Worm (Caenorhabditis elegans) whole organism, late embryonic: ENCODE measurements around the gene algn-9.

Experiments
- C08G9.2 ChIP-seq: sonication (generic microtip); optimal IDR thresholded peaks from 2 replicates; lab custom pipeline; 2016; ENCODE audit warnings: mild to moderate bottlenecking, missing genetic modification characterization, moderate library complexity, missing compliant biosample characterization
- C38D4.7 ChIP-seq: fragments of 200-800 bp; sonication (Bioruptor generic); optimal IDR thresholded peaks from 2 replicates; lab custom pipeline; 2018; ENCODE audit warnings: mild to moderate bottlenecking, missing genetic modification characterization, moderate library complexity, missing compliant biosample characterization
- K09A11.1 ChIP-seq: sonication (generic microtip); optimal IDR thresholded peaks from 2 replicates; lab custom pipeline; 2017; ENCODE audit warnings: antibody characterized with exemption, mild to moderate bottlenecking, missing genetic modification characterization, missing compliant biosample characterization; ENCODE audit not compliant: insufficient read depth
- Y22D7AL.16 ChIP-seq: sonication (generic microtip); optimal IDR thresholded peaks from 2 replicates; lab custom pipeline; 2016; ENCODE audit warnings: missing genetic modification characterization, missing compliant biosample characterization
- ahr-1 ChIP-seq: sonication (generic microtip); optimal IDR thresholded peaks from 2 replicates; lab custom pipeline; 2016; ENCODE audit warnings: missing genetic modification characterization, missing compliant biosample characterization
- ceh-30 ChIP-seq: fragments of 150-350 bp; optimal IDR thresholded peaks from 2 replicates; lab custom pipeline; 2014; ENCODE audit warnings: missing biosample characterization, missing genetic modification characterization
- ceh-31 ChIP-seq: sonication (generic microtip); optimal IDR thresholded peaks from 2 replicates; lab custom pipeline; 2016; ENCODE audit warnings: missing genetic modification characterization, missing compliant biosample characterization
- ceh-45 ChIP-seq: fragments of 200-800 bp; sonication (Bioruptor generic); IDR thresholded peaks from 2 replicates; pipeline ENCODE4 v1.3.6; 2022; ENCODE audit warnings: missing genetic modification reagents, missing genetic modification characterization, missing compliant biosample characterization
- che-1 ChIP-seq: sonication (generic microtip); optimal IDR thresholded peaks from 2 replicates; lab custom pipeline; 2016; ENCODE audit warnings: mild to moderate bottlenecking, missing genetic modification characterization, missing compliant biosample characterization
- dmd-4 ChIP-seq: sonication (generic microtip); optimal IDR thresholded peaks from 2 replicates; lab custom pipeline; 2016; ENCODE audit warnings: borderline replicate concordance, missing genetic modification characterization, missing compliant biosample characterization
- elt-2 ChIP-seq: sonication (generic microtip); optimal IDR thresholded peaks from 2 replicates; lab custom pipeline; 2016; ENCODE audit warnings: missing genetic modification reagents, missing genetic modification characterization, missing compliant biosample characterization
- ets-4 ChIP-seq: sonication (generic microtip); optimal IDR thresholded peaks from 2 replicates; lab custom pipeline; 2016; ENCODE audit warnings: missing genetic modification characterization, missing compliant biosample characterization
- fax-1 ChIP-seq: sonication (generic microtip); optimal IDR thresholded peaks from 2 replicates; lab custom pipeline; 2016; ENCODE audit warnings: missing genotype, missing genetic modification characterization, missing compliant biosample characterization
- hlh-13 ChIP-seq: fragments of 200-800 bp; sonication (Bioruptor generic); optimal IDR thresholded peaks from 2 replicates; lab custom pipeline; 2018; ENCODE audit warnings: mild to moderate bottlenecking, missing genetic modification characterization, missing compliant biosample characterization
- hlh-15 ChIP-seq: sonication (generic microtip); optimal IDR thresholded peaks from 2 replicates; lab custom pipeline; 2016; ENCODE audit warnings: missing genetic modification characterization, missing compliant biosample characterization
- lim-6 ChIP-seq: sonication (generic microtip); optimal IDR thresholded peaks from 2 replicates; lab custom pipeline; 2016; ENCODE audit warnings: missing genetic modification characterization, missing compliant biosample characterization
- madf-2 ChIP-seq: sonication (generic microtip); optimal IDR thresholded peaks from 2 replicates; lab custom pipeline; 2017; ENCODE audit warnings: missing genetic modification characterization, missing compliant biosample characterization
- nfya-1 ChIP-seq: sonication (generic microtip); optimal IDR thresholded peaks from 2 replicates; lab custom pipeline; 2017; ENCODE audit warnings: missing genetic modification characterization, mild to moderate bottlenecking, missing compliant biosample characterization, antibody characterized with exemption, moderate library complexity
- nhr-11 ChIP-seq: fragments of 150-350 bp; optimal IDR thresholded peaks from 2 replicates; lab custom pipeline; 2014; ENCODE audit warnings: missing biosample characterization, missing genetic modification characterization
- nhr-232 ChIP-seq: sonication (generic microtip); optimal IDR thresholded peaks from 2 replicates; lab custom pipeline; 2016; ENCODE audit warnings: missing genetic modification characterization, missing compliant biosample characterization
- npax-4 ChIP-seq: sonication (generic microtip); optimal IDR thresholded peaks from 2 replicates; lab custom pipeline; 2016; ENCODE audit warnings: missing genetic modification characterization, missing compliant biosample characterization
- odd-2 ChIP-seq: sonication (generic microtip); optimal IDR thresholded peaks from 2 replicates; lab custom pipeline; 2017; ENCODE audit warnings: antibody characterized with exemption, mild to moderate bottlenecking, missing genetic modification characterization, missing compliant biosample characterization
- pat-9 ChIP-seq: fragments of 200-800 bp; sonication (Bioruptor generic); optimal IDR thresholded peaks from 2 replicates; lab custom pipeline; 2018; ENCODE audit warnings: mild to moderate bottlenecking, missing genetic modification characterization, moderate library complexity, missing compliant biosample characterization
- pax-1 ChIP-seq: fragments of 150-350 bp; optimal IDR thresholded peaks from 2 replicates; lab custom pipeline; 2014; ENCODE audit warnings: missing biosample characterization, missing genetic modification characterization
- pqm-1 ChIP-seq: sonication (generic microtip); optimal IDR thresholded peaks from 2 replicates; lab custom pipeline; 2016; ENCODE audit warnings: missing genetic modification characterization, missing compliant biosample characterization
- ref-2 ChIP-seq: sonication (generic microtip); optimal IDR thresholded peaks from 2 replicates; lab custom pipeline; 2016; ENCODE audit warnings: missing genetic modification characterization, missing compliant biosample characterization
- rnt-1 ChIP-seq: sonication (generic microtip); optimal IDR thresholded peaks from 2 replicates; lab custom pipeline; 2016; ENCODE audit warnings: missing genetic modification characterization, missing compliant biosample characterization
- sdc-2 ChIP-seq: sonication (generic microtip); optimal IDR thresholded peaks from 2 replicates; lab custom pipeline; 2016; ENCODE audit warnings: missing genotype, missing genetic modification characterization, missing compliant biosample characterization
- sox-4 ChIP-seq: sonication (generic microtip); optimal IDR thresholded peaks from 2 replicates; lab custom pipeline; 2017; ENCODE audit warnings: mild to moderate bottlenecking, missing genetic modification characterization, inconsistent platforms, missing compliant biosample characterization
- tbx-2 ChIP-seq: sonication (generic microtip); optimal IDR thresholded peaks from 2 replicates; lab custom pipeline; 2016; ENCODE audit warnings: missing genetic modification characterization, missing compliant biosample characterization
- tbx-7 ChIP-seq: sonication (generic microtip); optimal IDR thresholded peaks from 2 replicates; lab custom pipeline; 2016; ENCODE audit warnings: missing genotype, missing genetic modification characterization, missing compliant biosample characterization
- unc-42 ChIP-seq: sonication (generic microtip); optimal IDR thresholded peaks from 2 replicates; lab custom pipeline; 2016; ENCODE audit warnings: missing genotype, missing genetic modification characterization, missing compliant biosample characterization
- unc-55 ChIP-seq: sonication (generic microtip); optimal IDR thresholded peaks from 2 replicates; lab custom pipeline; 2017; ENCODE audit warnings: missing biosample characterization, missing genetic modification reagents, missing genetic modification characterization
- zip-5 ChIP-seq: sonication (generic microtip); optimal IDR thresholded peaks from 2 replicates; lab custom pipeline; 2016; ENCODE audit warnings: missing genetic modification characterization, missing compliant biosample characterization

algn-9 gene

DNA sequence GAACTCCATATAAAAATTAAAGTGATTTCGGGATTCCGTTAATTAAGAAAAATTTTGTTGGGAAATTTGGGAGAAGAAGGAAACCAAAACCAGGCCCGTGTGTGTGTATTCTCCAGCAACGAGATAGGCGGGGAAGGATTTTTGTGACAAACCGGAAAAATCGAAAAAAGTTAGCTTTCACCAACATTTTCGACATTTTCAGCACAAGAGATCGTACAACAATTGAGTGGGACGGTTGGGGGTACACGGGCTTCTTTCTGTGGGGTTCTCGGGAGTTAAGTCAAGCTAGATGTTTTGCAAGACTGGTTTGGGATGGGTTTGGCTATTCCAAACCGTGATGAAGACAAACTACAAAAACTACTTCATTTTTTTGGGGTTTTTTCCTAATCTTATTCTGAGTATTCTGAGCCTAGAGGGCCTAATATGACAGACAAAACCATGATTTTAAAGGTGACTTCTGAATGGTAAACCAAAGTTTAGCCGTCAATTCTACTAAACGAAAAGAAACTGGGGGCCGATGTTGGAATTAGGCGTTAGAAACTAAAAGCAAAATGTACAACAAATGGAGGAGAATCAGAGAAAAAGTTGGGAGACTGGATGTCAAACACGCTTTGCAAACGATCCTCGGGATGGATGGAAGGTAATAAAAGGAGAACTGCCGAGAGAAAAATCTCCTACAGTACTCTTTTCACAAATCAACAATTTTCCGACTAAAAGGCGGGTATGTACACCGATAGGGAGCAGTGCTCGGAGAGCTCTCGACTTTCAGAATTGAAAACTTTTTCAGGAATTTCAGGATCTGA, 41.3 kb upstream of the algn-9 start:
- TF ChIP-seq lim-6 (no peak), pat-9 (tag; lab: Kevin White, UChicago) (no peak), nhr-232 (tag; lab: Kevin White, UChicago) (no peak), hlh-13 (GFP tag; lab: Kevin White, UChicago) (no peak), madf-2 (tag; lab: Kevin White, UChicago) (no peak), unc-42 (tag; lab: Kevin White, UChicago) (no peak), unc-55 (GFP tag; lab: Kevin White, UChicago) (no peak), K09A11.1 (no peak), ceh-31 (tag; lab: Kevin White, UChicago) (no peak), ceh-45 (GFP tag; lab: Robert Waterston, UW) (no peak), sdc-2 (tag; lab: Kevin White, UChicago) (no peak), ets-4 (tag; lab: Kevin White, UChicago) (no peak), pqm-1 (no peak), nfya-1 (tag; lab: Kevin White, UChicago) (no peak), hlh-15 (tag; lab: Kevin White, UChicago) (no peak), C08G9.2 (tag; lab: Kevin White, UChicago) (no peak), elt-2 (tag; lab: Kevin White, UChicago) (no peak)

DNA sequence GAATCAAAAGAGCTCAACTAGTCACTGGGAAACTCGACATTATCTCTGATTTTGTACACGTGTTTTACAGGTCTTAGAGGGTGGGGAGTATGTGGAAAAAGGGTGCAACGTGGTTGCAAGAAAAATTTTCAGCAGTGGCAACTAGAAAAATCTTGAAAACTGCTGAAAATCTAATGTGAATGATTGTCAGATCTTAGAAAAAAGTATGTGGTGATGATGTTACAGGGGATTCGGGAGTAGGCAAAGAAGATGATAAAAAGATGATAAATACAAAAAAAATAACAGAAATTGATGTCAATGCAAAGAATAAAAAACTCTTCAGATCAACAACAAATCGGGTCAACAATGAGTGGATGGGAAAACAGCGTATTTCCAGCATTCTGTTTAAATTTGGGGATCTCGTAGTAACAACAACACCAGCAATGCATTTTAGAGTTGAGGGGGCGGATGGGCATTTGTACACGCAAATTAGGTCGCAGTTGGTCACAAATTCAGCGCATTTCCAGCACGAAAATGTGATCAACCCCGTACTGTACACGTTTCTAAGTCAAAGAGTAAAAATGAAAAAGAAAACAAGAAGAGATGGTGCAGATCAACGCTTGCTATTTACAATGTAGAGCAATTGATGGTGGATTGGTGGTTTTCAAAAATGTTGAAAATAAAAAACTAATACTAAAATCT, 40.5 kb upstream of the algn-9 start:
- TF ChIP-seq odd-2 (tag; lab: Kevin White, UChicago): no peak
- no peak for TF ChIP-seq tbx-7
- no peak for TF ChIP-seq zip-5
- TF ChIP-seq dmd-4 (tag; lab: Kevin White, UChicago): no peak
- TF ChIP-seq C38D4.7 (GFP tag; lab: Kevin White, UChicago): no peak
- peak; percentile 1 for TF ChIP-seq nhr-11 (tag; lab: Kevin White, UChicago)
- TF ChIP-seq che-1 (tag; lab: Kevin White, UChicago): no peak

DNA sequence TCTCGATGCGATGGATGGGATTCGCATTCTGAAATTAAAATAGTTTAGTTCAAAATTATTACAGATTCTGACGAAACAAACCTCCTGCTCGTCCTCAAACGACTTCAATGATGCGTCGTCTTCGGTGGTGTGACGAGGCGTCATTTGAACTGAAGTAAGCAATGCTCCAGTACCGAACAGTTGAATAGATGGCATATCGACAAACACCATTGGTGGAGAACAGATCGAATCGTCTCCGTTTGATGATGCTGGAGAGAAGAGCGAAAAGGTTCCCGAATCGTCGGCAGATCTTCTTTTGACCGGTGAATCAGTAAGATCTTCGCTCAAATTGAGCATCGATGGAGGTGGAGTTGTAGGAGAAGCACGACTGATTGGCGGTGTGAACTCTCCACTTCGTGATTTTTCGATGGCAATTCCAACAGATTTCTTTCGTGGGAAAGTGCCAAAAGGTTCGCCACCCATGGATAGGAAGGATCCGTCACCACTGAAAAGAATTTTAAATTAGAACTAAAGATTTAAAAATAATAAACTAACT, 39.7 kb upstream of the algn-9 start:
- TF ChIP-seq unc-42 (tag; lab: Kevin White, UChicago) (no peak), ceh-30 (tag; lab: Kevin White, UChicago) (no peak), sox-4 (tag; lab: Kevin White, UChicago) (no peak), fax-1 (no peak), pax-1 (tag; lab: Kevin White, UChicago) (no peak), Y22D7AL.16 (tag; lab: Kevin White, UChicago) (no peak), nhr-232 (tag; lab: Kevin White, UChicago) (no peak), unc-55 (GFP tag; lab: Kevin White, UChicago) (no peak), nhr-11 (tag; lab: Kevin White, UChicago) (no peak), rnt-1 (tag; lab: Kevin White, UChicago) (no peak), ref-2 (tag; lab: Kevin White, UChicago) (no peak), tbx-2 (tag; lab: Kevin White, UChicago) (no peak), tbx-7 (no peak), pat-9 (tag; lab: Kevin White, UChicago) (no peak)

DNA sequence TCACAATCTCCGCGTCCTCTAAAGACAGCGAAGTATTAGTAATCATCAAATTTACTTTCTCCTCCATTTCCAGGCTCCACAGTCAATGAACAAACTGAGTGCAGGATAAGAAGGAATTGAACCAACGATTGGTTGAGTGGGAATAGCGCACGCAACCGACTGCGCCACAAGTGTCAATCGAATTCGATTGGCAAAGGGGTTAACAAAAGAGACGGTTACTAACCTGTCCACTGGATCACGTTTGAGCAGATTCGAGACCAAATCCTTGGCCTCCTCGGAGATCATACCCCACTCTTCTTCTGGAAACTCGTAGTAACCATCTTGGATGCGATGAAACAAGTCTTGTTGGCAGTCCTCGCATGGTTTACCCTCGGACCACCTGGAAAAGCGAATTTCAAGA, 38.9 kb upstream of the algn-9 start:
- TF ChIP-seq K09A11.1 (no peak), nhr-232 (tag; lab: Kevin White, UChicago) (peak; percentile 0), ahr-1 (no peak), pat-9 (tag; lab: Kevin White, UChicago) (peak; percentile 15), npax-4 (tag; lab: Kevin White, UChicago) (no peak)
